Worm (Caenorhabditis elegans) whole organism, mixed stage, embryonic: ENCODE results near the gene lec-6.

Experiments
- bed-3 ChIP-seq: fragments of 200-800 bp; sonication (Bioruptor generic); optimal IDR thresholded peaks from 3 replicates; lab custom pipeline; 2018; ENCODE audit warnings: mild to moderate bottlenecking, missing genetic modification characterization, moderate library complexity, missing compliant biosample characterization
- lin-32 ChIP-seq: fragments of 200-800 bp; sonication (Bioruptor generic); optimal IDR thresholded peaks from 2 replicates; lab custom pipeline; 2018; ENCODE audit warnings: mild to moderate bottlenecking, missing genetic modification characterization, missing compliant biosample characterization
- mep-1 ChIP-seq: fragments of 150-350 bp; optimal IDR thresholded peaks from 2 replicates; lab custom pipeline; 2017; ENCODE audit warnings: missing biosample characterization, missing genetic modification reagents, missing genetic modification characterization, inconsistent platforms
- snpc-4 ChIP-seq: fragments of 150-350 bp; optimal IDR thresholded peaks from 2 replicates; lab custom pipeline; 2014; ENCODE audit warnings: missing biosample characterization, missing genetic modification characterization
- sptf-1 ChIP-seq: sonication (generic microtip); optimal IDR thresholded peaks from 2 replicates; lab custom pipeline; 2017; ENCODE audit warnings: mild to moderate bottlenecking, missing genetic modification characterization, moderate library complexity, missing compliant biosample characterization
- tbx-8 ChIP-seq: fragments of 200-800 bp; sonication (Bioruptor generic); optimal IDR thresholded peaks from 2 replicates; lab custom pipeline; 2018; ENCODE audit warnings: mild to moderate bottlenecking, missing genetic modification characterization, moderate library complexity, missing compliant biosample characterization
- unc-39 ChIP-seq: fragments of 150-350 bp; optimal IDR thresholded peaks from 2 replicates; lab custom pipeline; 2014; ENCODE audit warnings: missing biosample characterization, missing genetic modification characterization
- unc-62 ChIP-seq: fragments of 150-350 bp; optimal IDR thresholded peaks from 2 replicates; lab custom pipeline; 2014; ENCODE audit warnings: missing biosample characterization, missing genetic modification reagents, missing genetic modification characterization
- ztf-11 ChIP-seq: fragments of 150-350 bp; optimal IDR thresholded peaks from 2 replicates; lab custom pipeline; 2014; ENCODE audit warnings: missing biosample characterization, missing genetic modification characterization

DNA sequence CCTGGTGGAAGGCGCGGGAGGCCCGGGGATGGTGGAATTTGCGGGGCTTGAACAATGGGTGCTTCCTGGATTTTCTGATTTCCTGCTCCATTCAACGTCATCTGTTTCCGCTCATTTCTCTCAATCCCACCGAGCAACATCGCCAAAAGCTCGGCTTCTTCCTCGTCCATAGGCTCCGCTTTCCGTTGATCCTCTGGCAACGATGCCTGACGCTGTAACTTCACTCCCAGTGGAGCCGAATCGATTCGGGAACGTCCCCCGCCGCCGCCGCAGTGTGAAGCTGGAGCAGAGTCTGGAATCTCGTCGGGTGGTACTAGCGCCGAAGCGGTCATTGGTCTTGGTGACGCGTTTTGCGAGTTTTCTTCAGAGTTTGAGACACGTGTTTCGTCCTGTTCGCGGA is 4.7 kb downstream of the lec-6 start:
- TF ChIP-seq mep-1 (tag; lab: Kevin White, UChicago) (no peak), sptf-1 (tag; lab: Kevin White, UChicago) (no peak), tbx-8 (no peak), lin-32 (GFP tag; lab: Kevin White, UChicago) (no peak), unc-39 (tag; lab: Kevin White, UChicago) (no peak), ztf-11 (tag; lab: Kevin White, UChicago) (no peak), bed-3 (GFP tag; lab: Kevin White, UChicago) (no peak), unc-62 (no peak), snpc-4 (tag; lab: Kevin White, UChicago) (no peak)
